Fruit fly (Drosophila melanogaster) whole organism, embryonic: ENCODE data around the gene CG6901.

Source experiments
- CG11093 ChIP-seq: fragments of 200-800 bp; sonication (Bioruptor generic); IDR thresholded peaks from 3 replicates; pipeline ENCODE4 v1.3.6; 2022; ENCODE audit warnings: missing biosample characterization, missing genetic modification characterization
- CG15011 ChIP-seq: fragments of 200-800 bp; sonication (Bioruptor generic); optimal IDR thresholded peaks from 3 replicates; lab custom pipeline; 2018; ENCODE audit warnings: missing biosample characterization, mild to moderate bottlenecking, missing genetic modification characterization
- CG2875 ChIP-seq: fragments of 200-800 bp; sonication (Bioruptor generic); optimal IDR thresholded peaks from 2 replicates; lab custom pipeline; 2017; ENCODE audit warnings: missing biosample characterization, mild to moderate bottlenecking, missing genetic modification characterization, missing genetic modification reagents
- CG8281 ChIP-seq: fragments of 200-800 bp; sonication (Bioruptor generic); optimal IDR thresholded peaks from 2 replicates; lab custom pipeline; 2018; ENCODE audit warnings: missing biosample characterization, mild to moderate bottlenecking, missing genetic modification characterization, moderate library complexity
- Nf-YA ChIP-seq: fragments of 200-800 bp; sonication (Bioruptor generic); IDR thresholded peaks from 2 replicates; pipeline ENCODE4 v1.3.6; 2022; ENCODE audit warnings: missing biosample characterization, missing genetic modification characterization
- Ptx1 ChIP-seq: fragments of 200-800 bp; sonication (Bioruptor generic); IDR thresholded peaks from 2 replicates; pipeline ENCODE4 v1.3.6; 2022; ENCODE audit warnings: missing biosample characterization, missing genetic modification characterization
- bab2 ChIP-seq: fragments of 200-800 bp; sonication (Bioruptor generic); optimal IDR thresholded peaks from 2 replicates; lab custom pipeline; 2016; ENCODE audit warnings: missing biosample characterization, missing genetic modification characterization
- h ChIP-seq: fragments of >200 bp; optimal IDR thresholded peaks from 2 replicates; lab custom pipeline; 2017
- her ChIP-seq: fragments of 200-800 bp; sonication (Bioruptor generic); optimal IDR thresholded peaks from 2 replicates; lab custom pipeline; 2016; ENCODE audit warnings: missing biosample characterization, missing genetic modification characterization
- insv ChIP-seq, 2 experiments: fragments of 200-800 bp; sonication (Bioruptor generic); optimal IDR thresholded peaks; 3 replicates each; lab custom pipeline; 2016 to 2018; ENCODE audit warnings: missing biosample characterization in 2 of 2, missing genetic modification characterization in 2 of 2
- maf-S ChIP-seq: fragments of 200-800 bp; sonication (Bioruptor generic); optimal IDR thresholded peaks from 2 replicates; lab custom pipeline; 2016; ENCODE audit warnings: missing biosample characterization, missing genetic modification characterization
- nmo ChIP-seq: fragments of 200-800 bp; sonication (Bioruptor generic); optimal IDR thresholded peaks from 2 replicates; lab custom pipeline; 2018; ENCODE audit warnings: missing biosample characterization, mild to moderate bottlenecking, missing genetic modification characterization, moderate library complexity
- sens-2 ChIP-seq: fragments of 200-800 bp; sonication (Bioruptor generic); IDR thresholded peaks from 2 replicates; pipeline ENCODE4 v1.3.6; 2022; ENCODE audit warnings: missing biosample characterization, missing genetic modification characterization
- z ChIP-seq: fragments of 200-800 bp; sonication (Bioruptor generic); IDR thresholded peaks from 3 replicates; pipeline ENCODE4 v1.3.6; 2022; ENCODE audit warnings: missing biosample characterization, missing genetic modification characterization

DNA sequence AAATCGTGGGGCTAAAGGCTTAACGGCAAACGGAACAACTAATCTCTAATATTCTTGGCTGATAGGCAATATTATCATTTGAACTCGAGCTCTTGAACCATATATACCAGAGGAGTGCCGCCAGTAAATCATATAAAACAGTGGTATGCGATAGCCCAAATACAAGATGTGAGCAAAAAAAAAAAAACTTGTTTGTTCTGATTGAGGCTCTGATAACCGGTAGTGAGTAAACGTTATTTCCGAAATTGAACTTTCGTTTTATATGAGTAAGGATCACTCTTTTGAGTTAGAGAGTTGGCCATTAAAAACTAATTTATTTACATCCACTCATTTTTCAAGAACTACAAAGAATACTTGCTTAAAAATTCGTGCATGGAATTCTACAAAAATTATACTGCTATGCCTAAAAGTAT lies 13.1 kb upstream of the CG6901 start:
- TF ChIP-seq Ptx1 (GFP tag; lab: Robert Waterston, UW): no peak
- no peak for TF ChIP-seq sens-2 (GFP tag; lab: Robert Waterston, UW)
- no peak for TF ChIP-seq nmo
- TF ChIP-seq insv (GFP tag; optimal IDR thresholded peaks at IDR 0.05; lab: Kevin White, UChicago): no peak
- no peak for TF ChIP-seq CG15011 (GFP tag; lab: Kevin White, UChicago)
- no peak for TF ChIP-seq z
- TF ChIP-seq maf-S (GFP tag; lab: Kevin White, UChicago): no peak
- TF ChIP-seq bab2 (GFP tag; lab: Kevin White, UChicago): no peak
- no peak for TF ChIP-seq Nf-YA
- no peak for TF ChIP-seq h (lab: Kevin White, UChicago)
- no peak for TF ChIP-seq CG2875 (GFP tag; lab: Kevin White, UChicago)
- TF ChIP-seq CG11093 (GFP tag; lab: Robert Waterston, UW): no peak
- no peak for TF ChIP-seq CG8281
- no peak for TF ChIP-seq her (GFP tag; lab: Kevin White, UChicago)
